Worm (Caenorhabditis elegans): ENCODE measurements around the gene F35E8.13.
"Not testable (repeated sequence)": the region's sequence is repeated elsewhere in the genome, so short reads cannot be mapped to it uniquely, and the experiment has no call there.

F35E8.13 gene

DNA sequence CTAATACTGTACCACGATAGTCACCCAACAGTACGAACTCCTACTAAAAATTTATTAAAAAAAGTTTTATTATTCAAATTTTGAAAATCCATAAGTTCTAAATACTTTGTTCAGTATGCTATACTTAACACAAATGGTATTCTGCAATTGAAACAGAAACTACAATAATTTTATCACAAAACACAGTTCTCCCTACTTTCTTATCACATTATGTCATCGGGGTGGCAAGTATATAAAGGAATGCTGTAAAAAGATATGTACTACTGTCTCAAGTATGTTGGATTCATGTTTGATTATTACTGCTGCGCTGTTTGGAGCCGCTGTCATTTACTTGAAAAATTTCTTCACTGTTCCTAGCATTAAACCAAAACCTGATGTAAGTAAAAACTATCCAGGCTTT lies 2.0 kb upstream of the F35E8.13 start, which contains the start of gene cdr-1:
Gene cdr-1 (plus strand): TSS at position 208 of the 400 bp plus-strand sequence.
- TF ChIP-seq unc-62 (GFP tag; optimal IDR thresholded peaks at IDR 0.05) = no peak

- no peak for TF ChIP-seq elt-3 (tag; optimal IDR thresholded peaks at IDR 0.05)
- no peak for TF ChIP-seq nhr-12 (tag; optimal IDR thresholded peaks at IDR 0.05)
- TF ChIP-seq unc-62 (GFP tag; optimal IDR thresholded peaks at IDR 0.05) = no peak
- TF ChIP-seq cnd-1 (tag; optimal IDR thresholded peaks at IDR 0.05) = no peak
- TF ChIP-seq lin-13 (tag; optimal IDR thresholded peaks at IDR 0.05) = no peak
- no peak for TF ChIP-seq unc-39 (tag; optimal IDR thresholded peaks at IDR 0.05)
- TF ChIP-seq nhr-28 (tag; optimal IDR thresholded peaks at IDR 0.05) = no peak
- no peak for TF ChIP-seq pha-4 (tag; optimal IDR thresholded peaks at IDR 0.05)
- no peak for TF ChIP-seq hlh-1 (tag; optimal IDR thresholded peaks at IDR 0.05)
- no peak for TF ChIP-seq nhr-2 (tag; optimal IDR thresholded peaks at IDR 0.05)
- no peak for TF ChIP-seq blmp-1 (tag; optimal IDR thresholded peaks at IDR 0.05)
- no peak for TF ChIP-seq tbx-8 (GFP tag; optimal IDR thresholded peaks at IDR 0.05)
- TF ChIP-seq mls-2 (tag; optimal IDR thresholded peaks at IDR 0.05) = no peak
- TF ChIP-seq flh-1 (GFP tag; optimal IDR thresholded peaks at IDR 0.05) = no peak
- no peak for TF ChIP-seq ceh-43 (GFP tag; optimal IDR thresholded peaks at IDR 0.05)
- TF ChIP-seq ceh-83 (GFP tag; optimal IDR thresholded peaks at IDR 0.05) = no peak
- no peak for TF ChIP-seq zip-8 (tag; optimal IDR thresholded peaks at IDR 0.05)
- TF ChIP-seq mep-1 (tag; optimal IDR thresholded peaks at IDR 0.05) = no peak
These were observed 1.2 kb downstream of the F35E8.13 start, which contains the start of gene nhr-108 for ce11 chrV:15924307-15924706. Gene nhr-108 (minus strand): TSS chrV:15924472.

DNA sequence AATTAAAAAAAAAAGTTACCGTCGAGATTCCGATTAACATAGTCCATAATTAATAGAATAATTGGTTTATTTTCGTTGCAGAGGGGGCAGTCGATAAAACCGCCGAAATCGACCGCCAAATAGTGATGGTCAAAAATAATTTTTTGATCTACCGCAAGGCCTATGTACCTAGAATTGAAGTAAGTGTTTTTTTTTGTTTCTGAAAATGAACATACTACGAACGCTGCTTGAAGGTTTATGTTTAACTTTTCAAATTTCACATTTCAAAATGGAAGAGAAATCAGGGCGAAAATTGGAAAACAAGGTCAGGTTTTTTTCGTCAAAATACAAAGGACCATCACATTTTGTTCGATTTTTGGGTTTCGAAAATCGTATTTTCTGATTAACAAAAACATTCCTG lies 5.2 kb downstream of the F35E8.13 start, which contains the start of gene pzf-1:
Gene pzf-1 (minus strand): TSS at position 101 of the 400 bp plus-strand sequence.
- TF ChIP-seq mep-1 (tag; optimal IDR thresholded peaks at IDR 0.05) = no peak
- TF ChIP-seq unc-62 (GFP tag; optimal IDR thresholded peaks at IDR 0.05) = no peak
- TF ChIP-seq unc-39 (tag; optimal IDR thresholded peaks at IDR 0.05) = no peak
- no peak for TF ChIP-seq lin-13 (tag; optimal IDR thresholded peaks at IDR 0.05)
- TF ChIP-seq ham-2 (GFP tag; optimal IDR thresholded peaks at IDR 0.05) = no peak
- no peak for TF ChIP-seq lsy-2 (tag; optimal IDR thresholded peaks at IDR 0.05)
- no peak for TF ChIP-seq ceh-83 (GFP tag; optimal IDR thresholded peaks at IDR 0.05)
- no peak for TF ChIP-seq ceh-43 (GFP tag; optimal IDR thresholded peaks at IDR 0.05)
- no peak for TF ChIP-seq sem-2 (GFP tag; optimal IDR thresholded peaks at IDR 0.05)
- no peak for TF ChIP-seq nhr-76 (tag; optimal IDR thresholded peaks at IDR 0.05)
- no peak for TF ChIP-seq pha-4 (tag; optimal IDR thresholded peaks at IDR 0.05)
- no peak for TF ChIP-seq sptf-1 (tag; optimal IDR thresholded peaks at IDR 0.05)
- TF ChIP-seq unc-120 (tag; optimal IDR thresholded peaks at IDR 0.05; ENCODE audit: poor library complexity, severe bottlenecking) = no peak
- TF ChIP-seq elt-1 (tag; optimal IDR thresholded peaks at IDR 0.05; ENCODE audit: borderline replicate concordance, insufficient read depth) = no peak
- no peak for TF ChIP-seq cnd-1 (tag; optimal IDR thresholded peaks at IDR 0.05)
- TF ChIP-seq zip-8 (tag; optimal IDR thresholded peaks at IDR 0.05) = no peak
- no peak for TF ChIP-seq M03D4.4 (tag; optimal IDR thresholded peaks at IDR 0.05)
- TF ChIP-seq snpc-4 (tag; optimal IDR thresholded peaks at IDR 0.05) = no peak
- no peak for TF ChIP-seq flh-1 (GFP tag; optimal IDR thresholded peaks at IDR 0.05)
- no peak for TF ChIP-seq nhr-237 (tag; optimal IDR thresholded peaks at IDR 0.05)

DNA sequence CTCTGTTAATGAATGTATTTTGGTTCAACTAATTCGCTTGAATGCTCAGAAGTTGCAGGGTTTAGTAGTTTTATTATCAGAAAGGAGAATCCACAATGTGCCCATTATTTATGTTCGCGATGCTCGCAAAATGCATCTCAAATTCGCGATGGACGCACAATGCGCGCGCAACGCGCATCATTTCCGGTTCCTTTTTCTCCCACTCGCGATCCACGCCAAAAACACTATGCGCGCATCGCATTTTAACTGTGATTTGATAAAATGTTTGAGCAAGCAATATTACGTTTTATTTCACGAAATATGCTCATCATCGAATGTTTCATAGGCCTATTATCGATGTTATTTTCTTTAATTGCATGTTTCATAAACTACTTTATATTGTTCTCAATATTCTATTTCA lies 6.8 kb downstream of the F35E8.13 start, which contains the start of gene srbc-77:
Gene srbc-77 (plus strand): TSS at position 301 of the 400 bp plus-strand sequence.
- not testable (repeated sequence) for TF ChIP-seq M03D4.4 (tag; optimal IDR thresholded peaks at IDR 0.05); unc-62 (GFP tag; optimal IDR thresholded peaks at IDR 0.05); sptf-1 (tag; optimal IDR thresholded peaks at IDR 0.05)

- TF ChIP-seq nhr-2 (tag; optimal IDR thresholded peaks at IDR 0.05) = no peak
- TF ChIP-seq unc-62 (GFP tag; optimal IDR thresholded peaks at IDR 0.05) = no peak
These were observed 9.3 kb downstream of the F35E8.13 start, which contains the start of gene srw-26 for ce11 chrV:15932390-15932789. Gene srw-26 (minus strand): TSS chrV:15932490.

DNA sequence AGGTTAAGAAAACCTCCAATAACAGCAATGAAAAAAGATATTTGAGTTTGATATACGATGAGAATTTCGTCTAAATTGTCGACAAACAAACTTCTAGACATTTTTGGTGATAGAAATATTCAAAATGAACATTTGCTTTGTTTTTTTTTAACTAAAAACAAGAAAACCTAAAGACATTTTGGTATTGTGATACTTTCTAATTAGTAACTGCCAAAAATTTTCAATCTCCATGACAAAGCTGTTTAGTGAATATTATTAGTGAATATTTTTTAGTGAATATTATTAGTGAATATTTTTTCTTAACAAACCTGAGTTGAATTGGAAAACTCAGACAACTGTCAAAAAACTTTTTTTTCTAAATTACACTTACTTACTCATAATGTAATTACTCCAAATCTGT lies 17.2 kb downstream of the F35E8.13 start, which contains the start of gene srw-55:
Gene srw-55 (minus strand): TSS at position 101 of the 400 bp plus-strand sequence.
- TF ChIP-seq ztf-11 (tag; optimal IDR thresholded peaks at IDR 0.05) = no peak
- TF ChIP-seq blmp-1 (tag; optimal IDR thresholded peaks at IDR 0.05) = no peak
- TF ChIP-seq elt-1 (tag; optimal IDR thresholded peaks at IDR 0.05; ENCODE audit: borderline replicate concordance, insufficient read depth) = no peak
- no peak for TF ChIP-seq unc-120 (tag; optimal IDR thresholded peaks at IDR 0.05; ENCODE audit: poor library complexity, severe bottlenecking)
- no peak for TF ChIP-seq nhr-28 (tag; optimal IDR thresholded peaks at IDR 0.05)
- no peak for TF ChIP-seq ceh-39 (tag; optimal IDR thresholded peaks at IDR 0.05)
- TF ChIP-seq pha-4 (tag; optimal IDR thresholded peaks at IDR 0.05) = no peak
- TF ChIP-seq nhr-237 (tag; optimal IDR thresholded peaks at IDR 0.05) = no peak
- no peak for TF ChIP-seq lin-32 (GFP tag; optimal IDR thresholded peaks at IDR 0.05)
- no peak for TF ChIP-seq nhr-12 (tag; optimal IDR thresholded peaks at IDR 0.05)
- TF ChIP-seq cnd-1 (tag; optimal IDR thresholded peaks at IDR 0.05) = no peak
- no peak for TF ChIP-seq M03D4.4 (tag; optimal IDR thresholded peaks at IDR 0.05)
- no peak for TF ChIP-seq elt-3 (tag; optimal IDR thresholded peaks at IDR 0.05)
- no peak for TF ChIP-seq mab-5 (tag; optimal IDR thresholded peaks at IDR 0.05)
- no peak for TF ChIP-seq lin-13 (tag; optimal IDR thresholded peaks at IDR 0.05)
- TF ChIP-seq unc-62 (GFP tag; optimal IDR thresholded peaks at IDR 0.05) = no peak
- TF ChIP-seq sptf-1 (tag; optimal IDR thresholded peaks at IDR 0.05) = no peak
- no peak for TF ChIP-seq mep-1 (tag; optimal IDR thresholded peaks at IDR 0.05)
- TF ChIP-seq mls-2 (tag; optimal IDR thresholded peaks at IDR 0.05) = no peak

All from whole organism, mixed stage, embryonic.